Worm (Caenorhabditis elegans) whole organism, mixed stage, embryonic: ENCODE measurements around the gene srab-21.

ENCODE experiments used
- ceh-43 ChIP-seq: fragments of 200-800 bp; sonication (Bioruptor generic); optimal IDR thresholded peaks from 2 replicates; lab custom pipeline; 2018; ENCODE audit warnings: mild to moderate bottlenecking, missing genetic modification characterization, moderate library complexity, missing compliant biosample characterization
- ceh-83 ChIP-seq: fragments of 200-800 bp; sonication (Bioruptor generic); optimal IDR thresholded peaks from 2 replicates; lab custom pipeline; 2018; ENCODE audit warnings: mild to moderate bottlenecking, missing genetic modification characterization, missing compliant biosample characterization
- cnd-1 ChIP-seq: fragments of 200-800 bp; sonication (Bioruptor generic); optimal IDR thresholded peaks from 2 replicates; lab custom pipeline; 2018; ENCODE audit warnings: mild to moderate bottlenecking, missing genetic modification characterization, missing compliant biosample characterization
- elt-3 ChIP-seq: fragments of 150-350 bp; optimal IDR thresholded peaks from 2 replicates; lab custom pipeline; 2014; ENCODE audit warnings: missing biosample characterization, missing genetic modification characterization
- mab-5 ChIP-seq: fragments of 150-350 bp; optimal IDR thresholded peaks from 2 replicates; lab custom pipeline; 2014; ENCODE audit warnings: missing biosample characterization, missing genetic modification characterization
- mep-1 ChIP-seq: fragments of 150-350 bp; optimal IDR thresholded peaks from 2 replicates; lab custom pipeline; 2017; ENCODE audit warnings: missing biosample characterization, missing genetic modification reagents, missing genetic modification characterization, inconsistent platforms
- nhr-12 ChIP-seq: fragments of 150-350 bp; optimal IDR thresholded peaks from 2 replicates; lab custom pipeline; 2014; ENCODE audit warnings: missing biosample characterization, missing genetic modification characterization
- nhr-76 ChIP-seq: sonication (generic microtip); optimal IDR thresholded peaks from 2 replicates; lab custom pipeline; 2017; ENCODE audit warnings: missing biosample characterization, missing genetic modification characterization
- pha-4 ChIP-seq: fragments of 150-350 bp; optimal IDR thresholded peaks from 2 replicates; lab custom pipeline; 2018; ENCODE audit warnings: missing biosample characterization, missing genetic modification reagents, missing genetic modification characterization
- snpc-4 ChIP-seq: fragments of 150-350 bp; optimal IDR thresholded peaks from 2 replicates; lab custom pipeline; 2014; ENCODE audit warnings: missing biosample characterization, missing genetic modification characterization
- unc-39 ChIP-seq: fragments of 150-350 bp; optimal IDR thresholded peaks from 2 replicates; lab custom pipeline; 2014; ENCODE audit warnings: missing biosample characterization, missing genetic modification characterization
- ztf-11 ChIP-seq: fragments of 150-350 bp; optimal IDR thresholded peaks from 2 replicates; lab custom pipeline; 2014; ENCODE audit warnings: missing biosample characterization, missing genetic modification characterization

ce11 chrV:3431535-3431990, 7.3 kb upstream of the srab-21 start, which contains the start of the genes T20D4.19 and srj-9:
- no peak for TF ChIP-seq mep-1
- TF ChIP-seq nhr-12 (tag; lab: Kevin White, UChicago), result no peak
- TF ChIP-seq unc-39 (tag; lab: Kevin White, UChicago), result no peak
- TF ChIP-seq nhr-76 (tag; lab: Kevin White, UChicago), result no peak
- no peak for TF ChIP-seq mab-5 (tag; lab: Kevin White, UChicago)
- TF ChIP-seq pha-4 (tag; lab: Kevin White, UChicago), result no peak
- TF ChIP-seq elt-3 (tag; lab: Kevin White, UChicago), result no peak
- no peak for TF ChIP-seq cnd-1 (tag; lab: Kevin White, UChicago)
- TF ChIP-seq snpc-4 (tag; lab: Kevin White, UChicago), result no peak
- TF ChIP-seq ztf-11 (tag; lab: Kevin White, UChicago), result no peak
- no peak for TF ChIP-seq ceh-43
- no peak for TF ChIP-seq ceh-83 (GFP tag; lab: Kevin White, UChicago)
